Worm (Caenorhabditis elegans) whole organism, L3 larva: ENCODE results near the gene nhr-202.

ENCODE experiments used
- R02D3.7 ChIP-seq: fragments of 150-350 bp; optimal IDR thresholded peaks from 2 replicates; lab custom pipeline; 2014; ENCODE audit warnings: missing biosample characterization, missing genetic modification characterization
- elt-2 ChIP-seq: sonication (generic microtip); optimal IDR thresholded peaks from 2 replicates; lab custom pipeline; 2016; ENCODE audit warnings: missing genetic modification reagents, mild to moderate bottlenecking, missing genetic modification characterization, missing compliant biosample characterization
- lin-39 ChIP-seq: fragments of 150-350 bp; optimal IDR thresholded peaks from 2 replicates; lab custom pipeline; 2018; ENCODE audit warnings: missing biosample characterization, missing genetic modification reagents, missing genetic modification characterization
- pqm-1 ChIP-seq: fragments of 150-350 bp; optimal IDR thresholded peaks from 2 replicates; lab custom pipeline; 2017; ENCODE audit warnings: missing biosample characterization, missing genetic modification characterization, inconsistent platforms
- skn-1 ChIP-seq: fragments of 150-350 bp; optimal IDR thresholded peaks from 2 replicates; lab custom pipeline; 2014; ENCODE audit warnings: missing biosample characterization, missing genetic modification characterization

DNA sequence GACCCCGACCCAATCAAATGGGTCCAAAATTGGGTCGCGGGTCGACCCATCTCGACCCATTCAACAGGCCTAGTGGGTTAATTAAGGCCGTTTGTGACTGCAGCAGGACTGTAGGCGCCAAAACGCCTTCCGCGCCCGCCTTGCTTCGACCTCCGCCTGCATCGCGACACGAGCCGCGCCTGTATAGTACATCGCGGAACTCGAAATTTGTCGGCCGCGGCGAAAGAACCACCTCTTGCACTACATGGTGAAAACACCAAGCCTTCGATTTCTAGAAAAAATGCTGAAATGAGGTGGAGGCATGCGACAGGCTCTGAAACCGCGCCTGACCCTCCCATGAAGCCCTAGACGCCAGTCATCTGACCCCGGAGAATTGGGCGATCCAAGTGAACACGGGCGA is 25.6 kb downstream of the nhr-202 start:
- TF ChIP-seq lin-39 (tag; lab: Kevin White, UChicago) = no peak
- no peak for TF ChIP-seq elt-2
- no peak for TF ChIP-seq pqm-1 (tag; lab: Kevin White, UChicago)
- no peak for TF ChIP-seq R02D3.7 (tag; lab: Kevin White, UChicago)
- no peak for TF ChIP-seq skn-1 (tag; lab: Kevin White, UChicago)
